Worm (Caenorhabditis elegans) whole organism, L4/young adult: Measurements from ENCODE around the gene R02E12.5.

Source experiments
- dao-5 ChIP-seq: sonication (generic microtip); optimal IDR thresholded peaks from 2 replicates; lab custom pipeline; 2016; ENCODE audit warnings: missing genotype, missing genetic modification characterization, moderate library complexity, missing compliant biosample characterization
- him-1 ChIP-seq: sonication (generic microtip); optimal IDR thresholded peaks from 2 replicates; lab custom pipeline; 2016; ENCODE audit warnings: missing genotype, missing genetic modification reagents, missing genetic modification characterization, missing compliant biosample characterization

ce11 chrX:3994418-3994817 lies 2.7 kb upstream of the R02E12.5 start:
- TF ChIP-seq dao-5 (no peak), him-1 (tag; lab: Kevin White, UChicago) (no peak)
